Fruit fly (Drosophila melanogaster): ENCODE measurements around the gene CG6149.

The CG6149 gene

DNA sequence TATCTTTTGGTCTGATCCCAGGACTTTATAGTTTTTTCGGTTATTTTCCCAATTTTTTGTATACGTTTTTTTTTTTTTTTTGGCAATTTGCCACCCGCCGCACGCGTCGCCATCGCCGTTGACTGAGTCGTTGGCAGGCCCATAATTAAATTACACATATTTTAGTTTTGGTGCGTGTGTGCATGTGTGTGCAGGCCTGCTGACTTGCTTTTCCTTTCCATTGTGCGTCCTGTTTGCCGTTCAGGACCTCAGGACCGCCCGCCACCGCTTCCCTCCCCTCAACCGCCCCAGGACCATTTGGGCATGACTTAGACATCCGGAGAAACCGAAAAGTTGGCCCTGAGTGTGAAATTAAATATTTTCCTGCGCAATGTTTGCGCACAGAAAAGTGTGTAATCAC, 14.3 kb downstream of the CG6149 start:
- no peak for TF ChIP-seq CG17801 (GFP tag; optimal IDR thresholded peaks at IDR 0.05; ENCODE audit: partially characterized antibody)

DNA sequence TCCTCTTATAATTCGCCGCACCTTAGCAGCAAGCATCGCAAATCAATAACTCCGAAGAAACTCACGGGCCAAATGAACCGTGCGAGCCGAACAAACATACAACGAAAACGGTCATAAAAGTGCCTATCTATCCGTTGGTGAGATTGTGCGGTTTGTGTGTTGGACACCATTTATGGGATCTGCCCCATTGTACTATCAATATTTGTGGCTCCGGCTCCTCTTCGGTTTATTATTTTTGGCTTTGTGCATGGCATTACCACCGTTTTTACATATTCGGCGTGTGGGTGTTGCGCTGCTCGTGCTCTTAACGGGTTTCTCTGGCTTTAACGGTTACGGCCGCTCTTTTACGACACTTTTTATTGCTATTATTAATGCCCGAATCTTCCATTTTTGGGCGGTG, 15.9 kb downstream of the CG6149 start:
- no peak for TF ChIP-seq CG17801 (GFP tag; optimal IDR thresholded peaks at IDR 0.05; ENCODE audit: partially characterized antibody)

DNA sequence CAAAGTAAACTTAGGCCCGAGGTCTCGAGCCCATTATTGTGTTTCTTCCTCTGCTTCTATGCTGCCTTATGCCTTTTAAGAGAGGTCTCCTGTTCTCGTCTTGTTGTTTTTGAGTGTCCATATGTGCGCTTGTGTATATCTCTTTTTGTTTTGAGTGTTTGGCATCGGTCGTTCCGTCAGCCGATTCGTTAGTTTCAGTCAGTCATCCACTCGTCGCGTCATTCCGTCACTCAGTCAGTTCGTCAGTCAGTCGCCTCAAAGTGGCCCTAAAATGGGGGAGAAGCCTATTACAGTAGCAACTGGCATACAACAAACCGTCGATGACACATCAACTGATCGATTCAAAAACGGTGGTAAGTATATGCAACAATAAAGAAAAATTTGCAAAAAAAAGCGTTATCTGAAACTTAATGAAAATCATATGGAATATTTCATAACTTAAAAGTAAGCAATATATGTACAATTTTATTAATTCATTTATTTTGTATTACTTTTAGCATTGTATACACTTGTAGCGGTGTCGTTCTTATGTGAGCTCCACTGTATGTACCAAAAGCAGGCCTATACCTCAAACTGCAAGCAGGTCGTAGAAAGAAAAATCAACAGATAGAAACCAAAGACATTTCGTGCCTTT, 17.1 kb downstream of the CG6149 start:
- TF ChIP-seq CG17801 (GFP tag; optimal IDR thresholded peaks at IDR 0.05; ENCODE audit: partially characterized antibody): no peak

DNA sequence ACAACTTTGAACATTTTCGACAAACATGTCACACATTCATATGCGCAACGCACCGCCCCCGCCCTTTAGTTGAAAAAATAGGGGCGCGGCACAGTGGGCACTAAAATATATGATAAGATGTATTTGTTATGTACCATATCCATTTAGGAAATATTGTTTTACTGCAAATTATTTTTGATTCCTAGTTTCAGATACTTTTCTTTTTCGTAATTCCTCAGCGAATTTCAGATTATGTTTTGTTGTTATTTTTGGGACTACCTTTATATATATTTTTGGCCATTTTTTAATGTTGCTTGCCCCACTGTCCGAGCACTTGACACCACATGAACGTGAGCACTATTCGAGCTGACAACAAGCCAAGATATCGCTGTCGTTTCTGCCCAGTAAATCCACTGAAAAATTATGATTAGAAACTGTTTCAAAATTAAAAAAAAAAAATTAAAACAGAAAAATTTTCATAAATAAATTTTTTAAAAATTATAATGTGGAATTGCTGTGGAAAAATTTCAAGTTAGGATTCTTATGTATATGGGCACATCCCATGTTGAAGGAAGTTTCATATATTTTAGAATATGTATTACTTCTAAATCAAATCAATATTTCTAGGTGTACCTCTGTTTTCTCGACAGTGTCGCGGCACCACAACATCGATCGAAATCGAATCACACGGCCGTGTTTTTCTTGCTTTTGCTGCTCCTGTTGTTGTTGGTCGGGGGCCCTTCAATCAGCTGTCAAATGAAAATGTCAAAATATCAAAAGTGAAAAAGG, 17.8 kb downstream of the CG6149 start:
- TF ChIP-seq CG17801 (GFP tag; optimal IDR thresholded peaks at IDR 0.05; ENCODE audit: partially characterized antibody): no peak

DNA sequence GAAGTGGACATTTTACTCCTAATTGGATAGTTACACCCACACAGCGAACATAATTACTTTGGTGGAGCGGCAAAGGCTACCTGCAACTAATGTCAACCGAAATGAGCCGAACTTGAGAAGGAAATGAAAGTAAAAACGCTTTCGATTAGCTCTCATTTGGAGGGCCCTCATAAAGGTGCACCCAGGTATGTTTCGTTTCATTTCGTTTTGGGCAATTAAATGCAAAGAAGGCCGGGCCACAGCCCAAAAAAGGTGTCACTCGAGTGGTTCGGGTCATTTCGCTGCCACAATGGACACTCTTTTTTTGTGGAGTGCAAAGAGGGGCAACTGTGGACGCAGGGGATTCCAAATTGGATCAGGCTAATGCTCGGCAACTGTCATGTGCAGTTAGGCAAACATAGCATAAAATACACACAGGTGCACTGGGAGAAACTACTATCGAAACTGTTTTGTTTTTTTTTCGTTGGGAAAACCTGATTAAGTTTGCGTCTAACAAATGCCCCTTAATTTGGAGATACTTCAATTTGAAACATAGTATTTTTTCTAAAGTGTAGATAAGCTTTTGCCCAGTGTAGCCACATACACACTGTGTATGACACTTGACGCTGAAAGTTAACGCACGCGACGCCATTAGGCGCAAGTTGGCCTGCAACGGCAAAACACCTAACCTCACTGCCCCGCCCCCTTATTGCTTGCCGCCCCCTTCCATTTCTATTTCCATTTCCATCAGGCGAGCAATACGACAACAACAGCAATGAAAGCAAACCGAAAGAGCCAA, 18.6 kb downstream of the CG6149 start:
- TF ChIP-seq CG17801 (GFP tag; optimal IDR thresholded peaks at IDR 0.05; ENCODE audit: partially characterized antibody): no peak

DNA sequence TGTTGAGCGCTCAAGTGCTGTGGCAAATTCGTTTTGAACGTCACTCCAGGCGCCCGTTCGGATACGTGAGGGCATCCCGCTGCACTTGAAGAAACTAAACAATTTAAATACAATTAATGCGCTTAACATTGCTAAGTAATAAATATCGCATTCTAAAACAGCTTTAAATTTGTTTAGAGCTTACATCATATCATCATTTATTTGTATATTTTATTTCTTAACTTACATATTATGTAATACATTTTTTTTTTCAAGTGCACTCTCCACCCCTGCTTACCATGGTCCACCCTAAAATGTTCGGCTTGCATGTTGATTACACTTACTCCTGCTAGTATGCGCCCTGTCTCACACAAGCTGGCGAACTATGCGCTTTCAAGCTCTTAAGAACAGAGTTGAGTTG, 19.9 kb downstream of the CG6149 start:
- TF ChIP-seq CG17801 (GFP tag; optimal IDR thresholded peaks at IDR 0.05; ENCODE audit: partially characterized antibody): no peak

DNA sequence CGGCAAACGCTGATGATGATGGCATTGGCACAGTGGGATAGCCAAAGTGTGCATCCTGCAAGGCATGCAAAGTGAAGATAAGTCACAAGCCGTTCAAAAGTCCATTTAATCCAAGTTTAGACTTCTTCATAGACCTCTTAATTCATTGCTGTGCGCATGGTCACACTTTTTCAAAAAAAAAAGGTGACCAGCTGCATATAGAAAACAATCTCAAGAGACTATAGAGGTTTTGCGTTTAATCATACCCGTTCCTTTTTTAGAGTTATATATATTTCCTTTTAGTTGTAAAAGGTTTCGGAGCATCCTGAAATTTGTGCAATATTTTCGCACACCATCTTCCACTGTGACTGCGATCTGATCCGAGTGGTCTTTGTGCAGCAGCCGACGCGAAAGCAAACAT, 20.8 kb downstream of the CG6149 start:
- TF ChIP-seq CG17801 (GFP tag; optimal IDR thresholded peaks at IDR 0.05; ENCODE audit: partially characterized antibody): no peak

DNA sequence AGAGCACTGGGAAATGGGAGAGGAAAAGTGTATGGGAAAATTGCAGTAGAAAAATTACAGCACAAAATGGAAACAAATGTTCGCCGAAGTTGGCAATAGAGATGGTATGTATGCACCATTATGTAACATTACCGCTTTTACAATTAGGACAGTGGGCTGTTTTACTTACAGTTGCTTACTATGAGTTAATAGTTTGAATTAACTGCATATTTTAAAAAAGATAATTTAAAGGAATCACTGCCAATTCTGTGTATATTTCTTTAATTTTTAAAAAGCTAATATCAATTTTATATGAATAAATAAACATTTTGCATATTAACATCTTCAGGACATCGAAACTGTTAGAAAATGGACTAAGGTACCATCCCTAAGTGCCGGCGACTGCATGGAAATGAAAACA, 21.6 kb downstream of the CG6149 start:
- TF ChIP-seq CG17801 (GFP tag; optimal IDR thresholded peaks at IDR 0.05; ENCODE audit: partially characterized antibody): no peak

DNA sequence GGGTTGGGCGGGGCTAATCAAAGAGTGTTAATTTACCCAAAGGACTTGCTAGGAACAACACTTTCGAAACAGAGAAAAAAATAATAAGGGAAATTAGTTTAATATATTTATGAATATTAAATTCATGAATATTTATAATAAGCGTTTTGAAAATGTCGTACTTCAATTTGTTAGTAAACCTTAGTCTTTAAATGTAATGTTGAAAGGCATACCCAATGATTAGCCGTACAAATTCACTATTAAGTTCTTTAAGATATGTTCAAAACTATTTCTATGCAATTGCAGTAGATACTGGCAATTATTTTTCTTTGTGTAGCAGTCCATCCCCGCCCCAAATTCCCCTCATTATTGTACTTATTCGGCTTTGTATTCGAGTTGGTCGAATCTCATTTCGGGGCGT, 24.8 kb downstream of the CG6149 start:
- no peak for TF ChIP-seq CG17801 (GFP tag; optimal IDR thresholded peaks at IDR 0.05; ENCODE audit: partially characterized antibody)

DNA sequence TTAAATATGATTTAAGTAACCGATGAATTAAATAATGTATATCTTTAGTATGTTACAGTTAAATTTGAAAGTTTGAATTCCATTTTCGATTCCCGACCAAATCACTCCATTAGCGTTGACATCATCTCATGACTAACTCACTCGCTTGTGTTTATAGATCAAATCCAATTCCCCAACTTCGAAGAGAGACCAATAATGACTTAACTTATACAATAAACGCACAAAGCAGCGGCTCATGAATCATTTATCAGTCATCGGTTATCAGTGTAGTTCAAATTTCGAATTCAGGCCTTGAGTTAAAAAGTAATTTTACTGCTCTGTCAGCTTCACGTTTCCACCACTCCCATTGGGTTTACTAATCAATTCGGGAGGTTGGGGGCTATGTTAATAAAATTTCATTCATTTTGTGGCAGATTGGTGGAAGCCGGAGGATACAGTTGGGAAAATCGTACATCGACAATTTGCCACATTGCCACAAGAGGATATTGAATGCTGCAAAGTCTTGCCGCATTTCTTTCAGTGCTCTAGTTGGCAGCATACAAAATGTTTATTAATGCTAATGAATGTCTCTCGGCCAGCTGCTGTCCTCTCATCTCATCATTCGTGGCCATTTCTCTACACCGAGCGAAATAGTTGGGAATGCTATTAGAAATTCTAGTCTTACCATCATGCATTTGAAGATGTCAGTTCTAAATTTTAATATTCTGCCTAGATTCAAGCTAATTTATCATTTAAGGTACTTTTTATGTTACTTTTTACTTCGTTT, 26.8 kb downstream of the CG6149 start:
- no peak for TF ChIP-seq CG17801 (GFP tag; optimal IDR thresholded peaks at IDR 0.05; ENCODE audit: partially characterized antibody)

DNA sequence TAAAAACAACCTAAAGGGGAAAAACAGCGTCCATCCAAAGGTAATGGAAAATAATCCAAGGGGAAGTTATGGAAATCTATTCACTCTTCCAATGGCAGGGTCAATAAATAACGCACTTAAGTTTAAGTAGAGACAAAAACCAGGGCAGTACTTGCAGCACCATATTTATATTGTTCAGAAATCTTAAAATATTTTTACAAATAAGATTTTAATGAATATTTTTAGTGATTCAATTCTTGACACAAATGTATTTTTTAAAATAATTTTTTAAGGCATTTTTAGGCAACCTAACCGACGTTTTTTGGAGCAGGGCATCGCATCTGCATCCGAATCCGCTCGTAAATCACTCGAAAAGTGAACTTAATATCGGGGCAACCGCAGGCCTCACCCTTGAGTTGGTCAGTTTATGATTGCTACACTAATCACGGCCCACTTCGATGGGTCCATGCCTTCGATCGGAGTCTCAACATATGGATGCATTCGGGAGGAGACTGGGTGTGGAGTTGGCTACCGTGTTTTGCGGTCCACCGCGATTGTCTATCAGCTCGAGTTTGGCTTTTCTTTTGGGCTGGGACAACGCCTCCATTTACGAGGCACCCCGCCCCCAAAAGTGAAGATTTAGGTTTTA, 28.0 kb downstream of the CG6149 start:
- no peak for TF ChIP-seq CG17801 (GFP tag; optimal IDR thresholded peaks at IDR 0.05; ENCODE audit: partially characterized antibody)

DNA sequence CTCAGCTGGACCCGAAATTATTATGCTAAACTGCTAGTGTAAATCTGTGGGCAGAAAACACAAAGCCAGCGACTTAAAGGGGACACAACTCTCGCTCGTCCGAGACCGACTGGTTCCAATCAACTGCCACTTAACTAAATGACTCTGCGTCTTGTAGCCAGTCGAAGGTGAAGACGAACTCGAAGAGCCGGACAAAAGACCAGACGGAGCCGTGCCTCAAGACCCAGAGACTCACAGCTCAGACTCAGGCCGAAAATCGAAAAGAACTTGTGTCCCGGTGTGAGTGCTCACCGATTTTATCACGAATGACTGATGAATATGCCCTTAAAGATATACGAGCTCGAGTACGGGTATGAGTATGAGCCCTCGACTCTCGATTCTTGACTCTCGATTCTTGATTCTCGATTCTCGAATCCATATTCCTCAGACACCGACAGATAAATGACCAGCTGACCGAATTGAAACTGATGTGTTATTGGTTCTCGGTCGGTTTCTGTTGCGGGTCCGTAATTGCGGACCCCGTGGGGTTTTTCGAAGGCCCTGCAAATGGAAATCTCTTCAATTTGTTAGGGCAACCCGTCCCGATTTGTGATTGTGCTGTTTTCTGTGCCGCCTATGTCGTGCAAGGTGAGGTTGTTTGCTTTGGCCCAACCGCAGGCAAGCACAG, 28.6 kb downstream of the CG6149 start:
- TF ChIP-seq CG17801 (GFP tag; optimal IDR thresholded peaks at IDR 0.05; ENCODE audit: partially characterized antibody): no peak

DNA sequence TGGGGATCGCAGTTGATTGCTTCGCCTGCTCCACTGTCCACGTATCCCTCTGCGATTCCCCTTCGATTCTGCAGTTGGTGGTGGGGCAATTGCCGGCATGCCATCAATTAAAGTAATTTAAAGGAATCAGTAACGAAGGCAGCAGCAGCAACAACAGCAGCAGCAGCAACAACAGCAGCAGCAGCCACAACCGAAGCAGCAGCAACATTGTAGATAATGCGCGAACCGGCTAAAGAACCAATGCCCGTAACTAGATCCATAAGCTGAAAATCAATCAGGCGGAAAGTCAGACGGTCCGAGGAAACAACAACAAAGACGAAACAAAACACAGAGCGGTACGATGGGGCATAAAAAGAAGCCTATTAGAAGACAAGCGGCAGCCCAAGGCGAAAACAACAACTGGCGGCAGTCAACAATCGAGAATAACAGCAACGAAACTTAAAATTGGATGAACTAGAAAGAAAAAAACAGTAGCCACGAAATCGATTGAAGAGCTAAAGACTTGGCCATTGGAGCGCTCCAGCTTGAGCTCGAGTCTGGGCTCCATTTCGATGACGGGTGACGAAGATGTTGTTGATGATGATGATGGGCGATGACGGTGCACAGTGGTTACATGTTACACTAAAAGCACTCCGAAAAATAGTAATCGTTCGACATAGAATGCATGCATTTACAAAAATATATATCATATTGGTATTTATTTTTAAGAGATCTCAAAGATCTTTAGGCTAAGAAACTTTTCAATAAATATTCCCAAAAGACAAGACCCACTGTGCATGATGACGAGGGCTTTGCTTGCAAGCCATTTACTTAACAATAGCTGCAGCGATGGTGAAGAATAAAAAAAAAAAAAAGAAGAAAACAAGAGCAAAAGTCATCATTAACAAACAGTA, 29.7 kb downstream of the CG6149 start:
- peak; percentile 58 for TF ChIP-seq CG17801 (GFP tag; optimal IDR thresholded peaks at IDR 0.05; ENCODE audit: partially characterized antibody)

Data from ovary, adult (tissue).